Worm (Caenorhabditis elegans): ENCODE results near the gene hlh-14.

The hlh-14 gene

DNA sequence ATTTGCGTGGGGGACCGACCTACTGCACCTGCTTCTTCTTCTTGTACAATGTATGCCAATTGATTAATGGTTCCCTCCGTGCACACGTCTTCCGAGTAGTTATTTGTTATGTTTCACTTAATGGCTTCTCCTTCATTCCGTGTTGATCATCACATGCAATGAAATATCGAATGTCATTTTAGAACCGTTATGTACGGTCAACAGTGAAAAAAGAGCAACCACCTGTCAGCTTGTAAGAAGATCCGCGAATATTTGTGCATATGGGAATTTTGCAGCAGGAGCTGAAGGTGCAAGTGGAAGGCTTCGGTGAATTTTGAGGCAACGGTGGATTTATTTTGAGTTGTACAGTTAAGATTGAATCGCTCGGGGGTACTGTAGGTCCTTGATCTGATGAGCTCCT, 2.1 kb downstream of the hlh-14 start:
- TF ChIP-seq ref-1 (GFP tag; conservative IDR thresholded peaks at IDR 0.05) (no peak), ztf-23 (GFP tag; IDR thresholded peaks at IDR 0.05) (no peak), cog-1 (tag; optimal IDR thresholded peaks at IDR 0.05) (no peak)

- no peak for TF ChIP-seq ztf-29 (GFP tag; IDR thresholded peaks at IDR 0.05)
- TF ChIP-seq tab-1 (GFP tag; IDR thresholded peaks at IDR 0.05), result no peak
- no peak for TF ChIP-seq ztf-23 (GFP tag; IDR thresholded peaks at IDR 0.05)
- no peak for TF ChIP-seq flt-1 (GFP tag; IDR thresholded peaks at IDR 0.05)
- no peak for TF ChIP-seq T22C8.4 (GFP tag; IDR thresholded peaks at IDR 0.05)
- TF ChIP-seq med-1 (GFP tag; optimal IDR thresholded peaks at IDR 0.05; ENCODE audit: insufficient read depth), result no peak
- TF ChIP-seq ref-1 (GFP tag; conservative IDR thresholded peaks at IDR 0.05), result no peak
- TF ChIP-seq cog-1 (tag; optimal IDR thresholded peaks at IDR 0.05), result no peak
- TF ChIP-seq klf-2 (GFP tag; conservative IDR thresholded peaks at IDR 0.05), result no peak
Measured at ce11 chrII:5735744-5736143, 3.0 kb downstream of the hlh-14 start.

DNA sequence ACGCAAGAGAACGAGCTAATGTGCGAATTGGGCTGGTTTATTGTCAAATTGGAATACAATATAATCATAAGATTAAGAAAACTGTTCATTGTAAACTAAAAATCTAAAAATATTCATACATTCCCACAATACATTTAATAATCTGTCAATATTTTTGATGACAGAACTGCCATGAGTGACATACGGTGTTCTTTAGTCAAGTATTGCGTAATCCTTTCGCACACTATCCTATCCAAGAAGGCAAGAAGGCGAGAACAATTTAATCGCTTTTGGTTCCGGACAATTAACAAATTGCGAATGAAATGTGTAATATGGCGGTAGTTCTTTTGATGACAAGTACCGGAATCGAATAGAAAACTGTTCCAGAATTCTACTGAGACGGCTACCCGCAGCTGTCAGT, 3.8 kb downstream of the hlh-14 start:
- TF ChIP-seq ztf-23 (GFP tag; IDR thresholded peaks at IDR 0.05), result no peak
- no peak for TF ChIP-seq flt-1 (GFP tag; IDR thresholded peaks at IDR 0.05)
- no peak for TF ChIP-seq ref-1 (GFP tag; conservative IDR thresholded peaks at IDR 0.05)
- no peak for TF ChIP-seq cog-1 (tag; optimal IDR thresholded peaks at IDR 0.05)
- no peak for TF ChIP-seq med-1 (GFP tag; optimal IDR thresholded peaks at IDR 0.05; ENCODE audit: insufficient read depth)

- TF ChIP-seq ref-1 (GFP tag; conservative IDR thresholded peaks at IDR 0.05) (no peak), med-1 (GFP tag; optimal IDR thresholded peaks at IDR 0.05; ENCODE audit: insufficient read depth) (no peak), ztf-23 (GFP tag; IDR thresholded peaks at IDR 0.05) (no peak), tab-1 (GFP tag; IDR thresholded peaks at IDR 0.05) (no peak), ztf-29 (GFP tag; IDR thresholded peaks at IDR 0.05) (no peak), cog-1 (tag; optimal IDR thresholded peaks at IDR 0.05) (no peak)
Measured at ce11 chrII:5730343-5731083, 8.2 kb downstream of the hlh-14 start, which contains the start of the genes C18A3.7 and C18A3.11. C18A3.7 (minus strand) TSS chrII:5730443. C18A3.11 (plus strand) TSS chrII:5731033.

ce11 chrII:5727707-5728106, 11.0 kb downstream of the hlh-14 start, which contains the start of gene rab-3:
rab-3 (minus strand) TSS chrII:5727853.
- TF ChIP-seq flt-1 (GFP tag; IDR thresholded peaks at IDR 0.05) (no peak), tab-1 (GFP tag; IDR thresholded peaks at IDR 0.05) (no peak), cog-1 (tag; optimal IDR thresholded peaks at IDR 0.05) (no peak), klf-2 (GFP tag; conservative IDR thresholded peaks at IDR 0.05) (no peak), T22C8.4 (GFP tag; IDR thresholded peaks at IDR 0.05) (no peak), ztf-29 (GFP tag; IDR thresholded peaks at IDR 0.05) (no peak), ztf-23 (GFP tag; IDR thresholded peaks at IDR 0.05) (no peak), med-1 (GFP tag; optimal IDR thresholded peaks at IDR 0.05; ENCODE audit: insufficient read depth) (no peak), ref-1 (GFP tag; conservative IDR thresholded peaks at IDR 0.05) (no peak)

DNA sequence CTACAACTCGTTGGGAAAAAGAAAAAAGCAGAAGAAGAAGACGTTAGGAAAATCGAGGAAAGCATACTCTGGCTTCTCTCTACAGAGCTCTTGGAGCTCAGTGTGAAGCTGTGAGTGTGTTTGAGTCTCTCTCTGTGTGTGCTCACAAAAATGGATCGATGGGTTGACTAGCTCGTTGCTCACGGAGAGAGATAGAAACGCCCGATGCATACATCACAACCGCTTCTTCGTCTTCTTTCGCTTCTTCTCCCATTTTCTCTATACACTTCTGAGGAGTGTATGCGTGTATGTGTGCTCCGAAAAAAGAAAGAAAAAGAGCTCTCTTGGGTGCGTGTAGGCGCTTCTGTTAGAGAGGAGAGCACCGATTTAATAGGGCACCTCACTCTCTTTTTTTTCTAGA, 13.6 kb downstream of the hlh-14 start:
- TF ChIP-seq med-1 (GFP tag; optimal IDR thresholded peaks at IDR 0.05; ENCODE audit: insufficient read depth), result no peak
- TF ChIP-seq ztf-23 (GFP tag; IDR thresholded peaks at IDR 0.05), result no peak
- TF ChIP-seq T22C8.4 (GFP tag; IDR thresholded peaks at IDR 0.05), result no peak
- TF ChIP-seq flt-1 (GFP tag; IDR thresholded peaks at IDR 0.05), result no peak
- TF ChIP-seq ref-1 (GFP tag; conservative IDR thresholded peaks at IDR 0.05), result no peak
- no peak for TF ChIP-seq ztf-29 (GFP tag; IDR thresholded peaks at IDR 0.05)
- TF ChIP-seq klf-2 (GFP tag; conservative IDR thresholded peaks at IDR 0.05), result no peak
- TF ChIP-seq cog-1 (tag; optimal IDR thresholded peaks at IDR 0.05), result no peak
- TF ChIP-seq tab-1 (GFP tag; IDR thresholded peaks at IDR 0.05), result no peak

DNA sequence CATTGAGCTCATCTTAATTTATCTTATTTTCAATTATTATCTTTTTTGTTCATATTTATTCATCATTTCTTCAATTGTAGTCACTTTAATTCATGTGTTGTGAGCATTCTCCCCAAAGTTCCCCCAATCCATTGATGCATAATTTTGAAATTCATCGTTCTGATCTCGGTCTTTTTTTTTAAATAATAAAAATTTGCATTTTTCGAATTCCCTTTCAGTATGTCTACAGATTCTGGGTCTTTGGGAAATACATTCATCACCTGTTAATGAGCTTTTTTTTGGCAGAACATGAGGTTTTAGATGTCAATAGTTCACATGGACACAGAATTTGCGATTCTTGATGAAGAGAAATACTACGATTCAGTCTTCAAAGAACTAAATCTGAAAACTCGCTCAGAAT, 18.8 kb downstream of the hlh-14 start, which contains the start of gene damt-1:
Gene damt-1 (plus strand): TSS at position 301 of the 400 bp plus-strand sequence.
- TF ChIP-seq ref-1 (GFP tag; conservative IDR thresholded peaks at IDR 0.05), result no peak
- no peak for TF ChIP-seq tab-1 (GFP tag; IDR thresholded peaks at IDR 0.05)
- no peak for TF ChIP-seq klf-2 (GFP tag; conservative IDR thresholded peaks at IDR 0.05)
- TF ChIP-seq ztf-23 (GFP tag; IDR thresholded peaks at IDR 0.05), result no peak
- no peak for TF ChIP-seq med-1 (GFP tag; optimal IDR thresholded peaks at IDR 0.05; ENCODE audit: insufficient read depth)
- no peak for TF ChIP-seq flt-1 (GFP tag; IDR thresholded peaks at IDR 0.05)
- no peak for TF ChIP-seq T22C8.4 (GFP tag; IDR thresholded peaks at IDR 0.05)
- no peak for TF ChIP-seq cog-1 (tag; optimal IDR thresholded peaks at IDR 0.05)

- no peak for TF ChIP-seq flt-1 (GFP tag; IDR thresholded peaks at IDR 0.05)
- no peak for TF ChIP-seq T22C8.4 (GFP tag; IDR thresholded peaks at IDR 0.05)
- no peak for TF ChIP-seq ztf-23 (GFP tag; IDR thresholded peaks at IDR 0.05)
- TF ChIP-seq ref-1 (GFP tag; conservative IDR thresholded peaks at IDR 0.05), result no peak
Measured at ce11 chrII:5717831-5718230, 20.9 kb downstream of the hlh-14 start, which contains the start of gene zipt-3. zipt-3 (plus strand) TSS chrII:5718131.

DNA sequence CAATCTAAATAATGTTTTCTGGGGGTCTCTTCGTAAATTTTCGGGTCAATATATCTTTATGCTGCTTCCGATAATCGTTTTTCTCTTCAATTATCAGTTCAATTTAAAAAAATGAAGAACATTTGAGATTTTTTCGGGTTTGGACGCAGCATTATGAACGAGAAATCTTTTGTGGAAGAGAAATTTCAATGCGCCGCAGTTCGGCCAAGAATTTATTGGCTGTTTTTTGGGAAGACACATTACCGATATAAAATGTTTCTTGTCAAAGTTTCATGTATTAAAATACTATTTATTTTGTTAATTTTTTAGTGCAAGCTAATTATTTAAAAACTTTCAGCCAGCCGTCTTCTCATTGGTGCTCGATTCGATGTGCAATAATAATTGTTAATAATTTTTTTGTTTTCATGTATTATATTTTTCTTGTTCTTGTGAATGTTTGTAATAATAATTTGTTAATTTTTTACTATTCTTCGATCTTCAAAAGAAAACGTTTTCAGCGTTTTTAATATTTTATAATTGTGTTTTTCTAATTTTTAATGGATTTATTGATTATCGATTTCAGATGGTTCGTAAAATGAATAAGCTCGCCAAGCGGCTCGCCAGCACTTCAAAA, 22.8 kb downstream of the hlh-14 start, which contains the start of the genes C18A3.10 and C18A3.3:
Gene C18A3.10 (minus strand): TSS at position 101 of the 613 bp plus-strand sequence.
Gene C18A3.3 (plus strand): TSS at position 563 of the 613 bp plus-strand sequence.
- TF ChIP-seq ref-1 (GFP tag; conservative IDR thresholded peaks at IDR 0.05), result no peak
- TF ChIP-seq ztf-29 (GFP tag; IDR thresholded peaks at IDR 0.05), result no peak
- TF ChIP-seq T22C8.4 (GFP tag; IDR thresholded peaks at IDR 0.05), result no peak
- TF ChIP-seq cog-1 (tag; optimal IDR thresholded peaks at IDR 0.05), result no peak
- TF ChIP-seq med-1 (GFP tag; optimal IDR thresholded peaks at IDR 0.05; ENCODE audit: insufficient read depth), result no peak
- TF ChIP-seq tab-1 (GFP tag; IDR thresholded peaks at IDR 0.05), result no peak
- no peak for TF ChIP-seq ztf-23 (GFP tag; IDR thresholded peaks at IDR 0.05)
- TF ChIP-seq flt-1 (GFP tag; IDR thresholded peaks at IDR 0.05), result no peak

DNA sequence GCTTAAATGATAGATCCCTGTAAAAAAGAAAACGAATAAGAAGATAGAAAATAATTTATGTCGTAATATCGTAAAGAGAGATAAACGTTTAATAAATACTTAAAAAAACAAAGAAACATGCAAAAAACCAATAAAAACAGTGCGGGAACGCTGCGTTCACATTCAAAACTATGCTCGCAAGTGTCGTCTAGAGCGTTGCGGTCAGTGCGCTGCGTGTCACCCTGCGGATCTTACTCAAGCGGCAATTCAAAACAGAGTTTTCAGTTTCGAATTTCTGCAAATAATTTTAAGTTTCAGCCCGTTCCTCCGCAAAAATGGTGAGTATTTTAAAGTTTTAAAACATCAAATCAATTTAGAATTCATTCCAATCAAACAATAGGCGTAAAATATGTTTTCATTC, 23.9 kb downstream of the hlh-14 start, which contains the start of the genes tiar-1 and lelo-4:
Gene tiar-1 (minus strand): TSS at position 17 of the 400 bp plus-strand sequence.
Gene lelo-4 (plus strand): TSS at position 118 of the 400 bp plus-strand sequence.
- no peak for TF ChIP-seq cog-1 (tag; optimal IDR thresholded peaks at IDR 0.05)
- 0 out of 2 replicates have a peak, but pooled peaks have one; percentile 13 for TF ChIP-seq flt-1 (GFP tag; IDR thresholded peaks at IDR 0.05)
- TF ChIP-seq T22C8.4 (GFP tag; IDR thresholded peaks at IDR 0.05), result no peak
- TF ChIP-seq ztf-29 (GFP tag; IDR thresholded peaks at IDR 0.05), result no peak
- no peak for TF ChIP-seq tab-1 (GFP tag; IDR thresholded peaks at IDR 0.05)
- TF ChIP-seq med-1 (GFP tag; optimal IDR thresholded peaks at IDR 0.05; ENCODE audit: insufficient read depth), result no peak
- no peak for TF ChIP-seq ztf-23 (GFP tag; IDR thresholded peaks at IDR 0.05)
- no peak for TF ChIP-seq ref-1 (GFP tag; conservative IDR thresholded peaks at IDR 0.05)
